Worm (Caenorhabditis elegans): Measurements from ENCODE around the gene cyp-13B1.
"Not testable (repeated sequence)": the region's sequence is repeated elsewhere in the genome, so short reads cannot be mapped to it uniquely, and the experiment has no call there.

DNA sequence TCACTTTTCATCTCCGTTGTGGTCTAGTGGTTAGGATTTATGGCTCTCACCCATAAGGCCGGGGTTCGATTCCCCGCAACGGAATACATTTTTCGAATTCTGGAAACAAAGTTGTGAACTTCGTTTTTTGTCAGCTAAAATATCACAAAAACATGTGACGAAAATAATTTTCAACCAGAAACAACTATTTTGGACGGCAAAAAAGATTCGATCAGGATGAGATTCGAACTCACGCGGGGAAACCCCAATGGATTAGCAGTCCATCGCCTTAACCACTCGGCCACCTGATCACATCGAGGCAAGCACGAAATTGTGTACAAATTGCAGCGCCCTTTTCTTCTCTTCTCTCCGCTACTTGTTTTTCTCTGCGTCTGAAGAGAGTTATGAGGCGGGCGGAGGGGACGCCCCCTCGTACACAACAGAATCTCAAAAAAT, 39.2 kb upstream of the cyp-13B1 start:
- TF ChIP-seq F52B5.7 (tag; optimal IDR thresholded peaks at IDR 0.05) (peak; percentile 62), ama-1 (GFP tag; optimal IDR thresholded peaks at IDR 0.05) (peak; percentile 38 to 46), atf-7 (tag; optimal IDR thresholded peaks at IDR 0.05) (peak; percentile 80), ztf-18 (tag; optimal IDR thresholded peaks at IDR 0.05) (peak; percentile 76)
- TF ChIP-seq ama-1 (optimal IDR thresholded peaks at IDR 0.05); unc-62 (GFP tag; optimal IDR thresholded peaks at IDR 0.05): not testable (repeated sequence)

All from whole organism, young adult.